Fruit fly (Drosophila melanogaster): ENCODE measurements around the gene CG42832.

dm6 chr3L:11625634-11626175, 15.8 kb downstream of the CG42832 start, which contains the start of gene CG6083:
- no peak for TF ChIP-seq cg (GFP tag; optimal IDR thresholded peaks at IDR 0.05)
- no peak for TF ChIP-seq Camta (GFP tag; optimal IDR thresholded peaks at IDR 0.05)
- TF ChIP-seq CG17186 (GFP tag; optimal IDR thresholded peaks at IDR 0.05), result no peak
- TF ChIP-seq B-H2 (GFP tag; optimal IDR thresholded peaks at IDR 0.05), result no peak
- no peak for TF ChIP-seq Dad (GFP tag; optimal IDR thresholded peaks at IDR 0.05)
- no peak for TF ChIP-seq Aef1 (GFP tag; IDR thresholded peaks at IDR 0.05)
- no peak for TF ChIP-seq Hmx (GFP tag; optimal IDR thresholded peaks at IDR 0.05)
- TF ChIP-seq CG15011 (GFP tag; optimal IDR thresholded peaks at IDR 0.05), result no peak

Data from whole organism, embryonic.